Fruit fly (Drosophila melanogaster) whole organism, embryonic: ENCODE measurements around the gene Atg6.

Experiments
- Ada2b ChIP-seq: fragments of 200-800 bp; sonication (Bioruptor generic); IDR thresholded peaks from 2 replicates; pipeline ENCODE4 v1.3.6; 2022; ENCODE audit warnings: missing biosample characterization, missing genetic modification characterization
- Atf-2 ChIP-seq: fragments of 200-800 bp; sonication (Bioruptor generic); optimal IDR thresholded peaks from 2 replicates; lab custom pipeline; 2016; ENCODE audit warnings: missing biosample characterization, missing genetic modification characterization
- CG10147 ChIP-seq: fragments of 200-800 bp; sonication (Bioruptor generic); optimal IDR thresholded peaks from 2 replicates; lab custom pipeline; 2019; ENCODE audit warnings: missing biosample characterization, mild to moderate bottlenecking, missing genetic modification characterization, moderate library complexity
- CG12236 ChIP-seq: fragments of 200-800 bp; sonication (Bioruptor generic); optimal IDR thresholded peaks from 2 replicates; lab custom pipeline; 2016; ENCODE audit warnings: missing biosample characterization, missing genetic modification characterization
- CG13424 ChIP-seq: fragments of 200-800 bp; sonication (Bioruptor generic); optimal IDR thresholded peaks from 2 replicates; lab custom pipeline; 2019; ENCODE audit warnings: missing biosample characterization, mild to moderate bottlenecking, missing genetic modification characterization, moderate library complexity
- CG43689 ChIP-seq: fragments of 200-800 bp; sonication (Bioruptor generic); IDR thresholded peaks from 2 replicates; pipeline ENCODE4 v1.3.6; 2022; ENCODE audit warnings: missing biosample characterization, missing genetic modification characterization
- CG6272 ChIP-seq: fragments of 200-800 bp; sonication (Bioruptor generic); IDR thresholded peaks from 2 replicates; pipeline ENCODE4 v1.3.6; 2022; ENCODE audit warnings: missing biosample characterization, missing genetic modification characterization
- CG6683 ChIP-seq: fragments of 200-800 bp; sonication (Bioruptor generic); optimal IDR thresholded peaks from 2 replicates; lab custom pipeline; 2017; ENCODE audit warnings: missing biosample characterization, mild to moderate bottlenecking, missing genetic modification characterization, missing genetic modification reagents
- CG6791 ChIP-seq: fragments of 200-800 bp; sonication (Bioruptor generic); IDR thresholded peaks from 3 replicates; pipeline ENCODE4 v1.3.6; 2022; ENCODE audit warnings: missing biosample characterization, missing genetic modification characterization; ENCODE audit not compliant: partially characterized antibody
- CG7556 ChIP-seq: fragments of 200-800 bp; sonication (Bioruptor generic); optimal IDR thresholded peaks from 2 replicates; lab custom pipeline; 2017; ENCODE audit warnings: missing biosample characterization, mild to moderate bottlenecking, missing genetic modification characterization
- CG7963 ChIP-seq: fragments of 200-800 bp; sonication (Bioruptor generic); IDR thresholded peaks from 3 replicates; pipeline ENCODE4 v1.3.6; 2022; ENCODE audit warnings: missing biosample characterization, missing genetic modification characterization; ENCODE audit not compliant: partially characterized antibody
- Dbx ChIP-seq: fragments of 200-800 bp; sonication (Bioruptor generic); IDR thresholded peaks from 3 replicates; pipeline ENCODE4 v1.3.6; 2022; ENCODE audit warnings: missing biosample characterization, missing genetic modification characterization
- Dek ChIP-seq: fragments of 200-800 bp; sonication (Bioruptor generic); optimal IDR thresholded peaks from 3 replicates; lab custom pipeline; 2019; ENCODE audit warnings: missing biosample characterization, mild to moderate bottlenecking, missing genetic modification characterization, moderate library complexity
- Dfd ChIP-seq, 2 experiments: fragments of >200 bp; optimal IDR thresholded peaks; 2 replicates each; lab custom pipeline; 2017; ENCODE audit warnings: missing biosample characterization in 2 of 2, missing genetic modification characterization in 2 of 2
- Doc3 ChIP-seq: fragments of 200-800 bp; sonication (Bioruptor generic); IDR thresholded peaks from 3 replicates; pipeline ENCODE4 v1.3.6; 2022; ENCODE audit warnings: missing biosample characterization, missing genetic modification characterization; ENCODE audit not compliant: partially characterized antibody
- HLH54F ChIP-seq: fragments of 200-800 bp; sonication (Bioruptor generic); optimal IDR thresholded peaks from 3 replicates; lab custom pipeline; 2016; ENCODE audit warnings: missing biosample characterization, missing genetic modification characterization
- HmgD ChIP-seq: fragments of 200-800 bp; sonication (Bioruptor generic); optimal IDR thresholded peaks from 3 replicates; lab custom pipeline; 2016; ENCODE audit warnings: missing biosample characterization, missing genetic modification characterization
- HmgZ ChIP-seq: fragments of 200-800 bp; sonication (Bioruptor generic); optimal IDR thresholded peaks from 2 replicates; lab custom pipeline; 2018; ENCODE audit warnings: missing biosample characterization, mild to moderate bottlenecking, missing genetic modification characterization
- Hmr ChIP-seq: fragments of 200-800 bp; sonication (Bioruptor generic); optimal IDR thresholded peaks from 3 replicates; lab custom pipeline; 2017; ENCODE audit warnings: mild to moderate bottlenecking, missing biosample characterization, missing genetic modification reagents, missing genetic modification characterization
- Hr3 ChIP-seq: fragments of 200-800 bp; sonication (Bioruptor generic); optimal IDR thresholded peaks from 3 replicates; lab custom pipeline; 2016; ENCODE audit warnings: missing biosample characterization, missing genetic modification characterization
- Mad ChIP-seq: fragments of 200-800 bp; sonication (Bioruptor generic); optimal IDR thresholded peaks from 2 replicates; lab custom pipeline; 2016; ENCODE audit warnings: missing biosample characterization, missing genetic modification characterization
- Meics ChIP-seq: fragments of 200-800 bp; sonication (Bioruptor generic); optimal IDR thresholded peaks from 2 replicates; lab custom pipeline; 2017; ENCODE audit warnings: missing biosample characterization, mild to moderate bottlenecking, missing genetic modification characterization
- Mrtf ChIP-seq: fragments of 200-800 bp; sonication (Bioruptor generic); IDR thresholded peaks from 3 replicates; pipeline ENCODE4 v1.3.6; 2022; ENCODE audit warnings: missing biosample characterization, missing genetic modification characterization
- Sry-δ ChIP-seq: fragments of 200-800 bp; sonication (Bioruptor generic); optimal IDR thresholded peaks from 2 replicates; lab custom pipeline; 2016; ENCODE audit warnings: missing biosample characterization, missing genetic modification characterization
- Stat92E ChIP-seq, 3 experiments: fragments of >200 bp in 2 of 3; fragments of 200-800 bp in 1 of 3; sonication (Bioruptor generic) in 1 of 3; optimal IDR thresholded peaks; 2 replicates each; lab custom pipeline; 2017 to 2019; ENCODE audit warnings: missing biosample characterization in 3 of 3, missing genetic modification characterization in 3 of 3, mild to moderate bottlenecking in 1 of 3, moderate library complexity in 1 of 3
- Trl ChIP-seq, 3 experiments: fragments of >200 bp in 2 of 3; fragments of 200-800 bp in 1 of 3; sonication (Bioruptor generic) in 1 of 3; optimal IDR thresholded peaks; 2 replicates in 1 of 3; 3 replicates in 2 of 3; lab custom pipeline; 2016 to 2017; ENCODE audit warnings: missing biosample characterization in 1 of 3, missing genetic modification characterization in 1 of 3
- cg ChIP-seq: fragments of 200-800 bp; sonication (Bioruptor generic); optimal IDR thresholded peaks from 3 replicates; lab custom pipeline; 2019; ENCODE audit warnings: missing biosample characterization, mild to moderate bottlenecking, missing genetic modification characterization, moderate library complexity
- da ChIP-seq: fragments of 200-800 bp; sonication (Bioruptor generic); optimal IDR thresholded peaks from 2 replicates; lab custom pipeline; 2016; ENCODE audit warnings: missing biosample characterization, missing genetic modification characterization
- disco-r ChIP-seq: fragments of 200-800 bp; sonication (Bioruptor generic); optimal IDR thresholded peaks from 2 replicates; lab custom pipeline; 2016; ENCODE audit warnings: missing biosample characterization, missing genetic modification characterization
- esg ChIP-seq: fragments of 200-800 bp; sonication (Bioruptor generic); conservative IDR thresholded peaks from 2 replicates; pipeline ENCODE4 v1.3.6; 2022; ENCODE audit warnings: missing biosample characterization, missing genetic modification characterization
- eyg ChIP-seq: fragments of 200-800 bp; sonication (Bioruptor generic); optimal IDR thresholded peaks from 3 replicates; lab custom pipeline; 2016; ENCODE audit warnings: missing biosample characterization, missing genetic modification characterization
- grau ChIP-seq: fragments of 200-800 bp; optimal IDR thresholded peaks from 3 replicates; lab custom pipeline; 2019; ENCODE audit warnings: missing biosample characterization, mild to moderate bottlenecking, missing genetic modification characterization, moderate library complexity
- her ChIP-seq: fragments of 200-800 bp; sonication (Bioruptor generic); optimal IDR thresholded peaks from 2 replicates; lab custom pipeline; 2016; ENCODE audit warnings: missing biosample characterization, missing genetic modification characterization
- ind ChIP-seq: fragments of 200-800 bp; sonication (Bioruptor generic); optimal IDR thresholded peaks from 3 replicates; lab custom pipeline; 2016; ENCODE audit warnings: missing biosample characterization, missing genetic modification characterization
- inv ChIP-seq: fragments of 200-800 bp; sonication (Bioruptor generic); IDR thresholded peaks from 2 replicates; pipeline ENCODE4 v1.3.6; 2022; ENCODE audit warnings: missing biosample characterization, missing genetic modification characterization; ENCODE audit not compliant: partially characterized antibody
- klu ChIP-seq: fragments of 200-800 bp; sonication (Bioruptor generic); IDR thresholded peaks from 2 replicates; pipeline ENCODE4 v1.3.6; 2022; ENCODE audit warnings: missing biosample characterization, missing genetic modification characterization
- lab ChIP-seq: fragments of 200-800 bp; sonication (Bioruptor generic); optimal IDR thresholded peaks from 3 replicates; lab custom pipeline; 2017; ENCODE audit warnings: missing biosample characterization, missing genetic modification characterization, mild to moderate bottlenecking, moderate library complexity, missing genetic modification reagents
- lbe ChIP-seq: fragments of 200-800 bp; sonication (Bioruptor generic); optimal IDR thresholded peaks from 2 replicates; lab custom pipeline; 2016; ENCODE audit warnings: missing biosample characterization, mild to moderate bottlenecking, missing genetic modification characterization
- lola ChIP-seq, 3 experiments: fragments of >200 bp in 2 of 3; fragments of 200-800 bp in 1 of 3; sonication (Bioruptor generic) in 1 of 3; optimal IDR thresholded peaks; 2 replicates each; lab custom pipeline; 2017 to 2019; ENCODE audit warnings: missing biosample characterization in 3 of 3, missing genetic modification characterization in 3 of 3, mild to moderate bottlenecking in 1 of 3, moderate library complexity in 1 of 3
- mld ChIP-seq: fragments of 200-800 bp; sonication (Bioruptor generic); IDR thresholded peaks from 3 replicates; pipeline ENCODE4 v1.3.6; 2022; ENCODE audit warnings: missing biosample characterization, missing genetic modification characterization; ENCODE audit not compliant: partially characterized antibody
- rib ChIP-seq: fragments of 200-800 bp; sonication (Bioruptor generic); IDR thresholded peaks from 2 replicates; pipeline ENCODE4 v1.3.6; 2022; ENCODE audit warnings: missing biosample characterization, missing genetic modification characterization
- shn ChIP-seq: fragments of 200-800 bp; sonication (Bioruptor generic); optimal IDR thresholded peaks from 3 replicates; lab custom pipeline; 2016; ENCODE audit warnings: missing biosample characterization, missing genetic modification characterization
- sim ChIP-seq: fragments of 200-800 bp; sonication (Bioruptor generic); IDR thresholded peaks from 2 replicates; pipeline ENCODE4 v1.3.6; 2022; ENCODE audit warnings: missing biosample characterization, missing genetic modification characterization
- sima ChIP-seq: fragments of 200-800 bp; sonication (Bioruptor generic); optimal IDR thresholded peaks from 2 replicates; lab custom pipeline; 2016; ENCODE audit warnings: missing biosample characterization, missing genetic modification characterization
- sug ChIP-seq: fragments of 200-800 bp; optimal IDR thresholded peaks from 2 replicates; lab custom pipeline; 2019; ENCODE audit warnings: missing biosample characterization, mild to moderate bottlenecking, missing genetic modification characterization, moderate library complexity
- zen2 ChIP-seq: fragments of 200-800 bp; sonication (Bioruptor generic); IDR thresholded peaks from 3 replicates; pipeline ENCODE4 v1.3.6; 2022; ENCODE audit warnings: missing biosample characterization, missing genetic modification characterization; ENCODE audit not compliant: partially characterized antibody

Gene Atg6

dm6 chr3R:24053506-24054102 lies 3.0 kb upstream of the Atg6 start (continued):
- TF ChIP-seq rib (GFP tag; lab: Robert Waterston, UW): peak; percentile 22; the same call in 1 of the 2 replicates
- TF ChIP-seq inv (GFP tag; lab: Robert Waterston, UW): no peak
- TF ChIP-seq sug (tag; lab: Kevin White, UChicago): peak; percentile 91
- TF ChIP-seq Trl (optimal IDR thresholded peaks at IDR 0.05; lab: Kevin White, UChicago): no peak
- TF ChIP-seq Trl (GFP tag; optimal IDR thresholded peaks at IDR 0.05; lab: Kevin White, UChicago): no peak
- TF ChIP-seq mld (GFP tag; lab: Robert Waterston, UW): no peak
- peak; percentile 39; the same call in 1 of the 3 replicates for TF ChIP-seq CG7963 (GFP tag; lab: Robert Waterston, UW)
- TF ChIP-seq HmgZ (tag; lab: Kevin White, UChicago): peak; percentile 25
- TF ChIP-seq HmgD (GFP tag; lab: Kevin White, UChicago): no peak
- 0 out of 3 replicates have a peak, but pooled peaks have one; percentile 14 for TF ChIP-seq Dbx
- TF ChIP-seq lab (GFP tag; lab: Kevin White, UChicago): peak; percentile 6
- TF ChIP-seq CG6683 (GFP tag; lab: Kevin White, UChicago): no peak

DNA sequence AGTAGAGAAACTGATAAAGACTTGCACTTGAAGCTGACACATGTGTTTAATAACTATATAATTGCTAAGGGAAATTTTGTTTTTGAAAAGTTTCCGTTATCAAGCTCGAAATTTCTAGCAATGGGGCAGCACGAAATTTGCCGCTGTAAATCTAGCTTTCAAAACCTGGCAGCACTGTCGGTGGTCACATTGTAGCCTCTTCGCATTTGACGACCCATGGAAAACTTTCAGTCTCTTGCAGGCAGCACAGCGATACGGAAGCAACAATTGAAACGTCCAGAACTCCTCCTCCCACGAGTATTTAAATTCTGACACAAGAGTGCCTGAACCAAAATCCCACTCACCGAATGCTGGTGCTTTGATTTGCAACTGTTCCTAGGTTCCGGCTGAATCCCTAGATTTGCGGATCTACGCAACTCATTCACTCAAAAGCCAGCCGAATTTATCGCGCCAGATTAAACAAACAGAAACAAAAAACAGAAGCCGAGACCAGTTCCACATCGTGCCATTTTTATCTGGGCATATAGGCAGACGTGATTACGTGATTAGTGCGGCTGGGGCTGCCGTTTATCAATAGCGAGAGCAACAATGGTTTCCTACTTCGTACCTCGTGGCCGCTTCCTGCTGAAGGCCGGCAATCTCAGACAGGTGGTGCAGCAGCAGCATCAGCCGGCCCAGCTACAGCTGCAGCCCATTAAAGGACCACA lies 1.0 kb upstream of the Atg6 start:
- TF ChIP-seq CG12236 (GFP tag; lab: Kevin White, UChicago) (no peak), CG6791 (GFP tag; lab: Robert Waterston, UW) (no peak), zen2 (no peak), CG7556 (GFP tag; lab: Kevin White, UChicago) (no peak), lbe (no peak), Stat92E (GFP tag; optimal IDR thresholded peaks at IDR 0.05; lab: Kevin White, UChicago) (no peak), her (peak; percentile 18), esg (GFP tag; lab: Robert Waterston, UW) (no peak), lola (GFP tag; optimal IDR thresholded peaks at IDR 0.05; lab: Kevin White, UChicago) (no peak), rib (GFP tag; lab: Robert Waterston, UW) (no peak), Dfd (GFP tag; optimal IDR thresholded peaks at IDR 0.05; lab: Kevin White, UChicago) (no peak), disco-r (GFP tag; lab: Kevin White, UChicago) (no peak), sim (GFP tag; lab: Robert Waterston, UW) (no peak), Ada2b (GFP tag; lab: Robert Waterston, UW) (no peak), CG13424 (tag; lab: Kevin White, UChicago) (no peak), grau (tag; lab: Kevin White, UChicago) (no peak), CG43689 (GFP tag; lab: Robert Waterston, UW) (no peak), da (GFP tag; lab: Kevin White, UChicago) (no peak), Doc3 (GFP tag; lab: Robert Waterston, UW) (no peak), Meics (GFP tag; lab: Kevin White, UChicago) (no peak), HLH54F (GFP tag; lab: Kevin White, UChicago) (no peak), ind (GFP tag; lab: Kevin White, UChicago) (no peak), CG6272 (no peak), klu (GFP tag; lab: Robert Waterston, UW) (no peak), Hmr (GFP tag; lab: Kevin White, UChicago) (no peak), shn (no peak), Atf-2 (GFP tag; lab: Kevin White, UChicago) (no peak), CG6683 (GFP tag; lab: Kevin White, UChicago) (no peak), eyg (GFP tag; lab: Kevin White, UChicago) (no peak), Sry-δ (GFP tag; lab: Kevin White, UChicago) (no peak), Hr3 (GFP tag; lab: Kevin White, UChicago) (no peak), Dek (tag; lab: Kevin White, UChicago) (no peak), CG10147 (no peak), cg (GFP tag; lab: Kevin White, UChicago) (no peak), Mrtf (GFP tag; lab: Robert Waterston, UW) (0 out of 3 replicates have a peak, but pooled peaks have one; percentile 4), Mad (no peak), sima (no peak)
